Worm (Caenorhabditis elegans): ENCODE measurements around the gene C25F9.6.

ce11 chrV:19358039-19358438, 47.1 kb downstream of the C25F9.6 start:
- TF ChIP-seq nhr-237 (tag; optimal IDR thresholded peaks at IDR 0.05) = no peak
- TF ChIP-seq lin-39 (tag; optimal IDR thresholded peaks at IDR 0.05) = peak; percentile 37
- TF ChIP-seq egl-27 (tag; optimal IDR thresholded peaks at IDR 0.05) = no peak
- no peak for TF ChIP-seq snpc-4 (tag; optimal IDR thresholded peaks at IDR 0.05)
- no peak for TF ChIP-seq fos-1 (tag; optimal IDR thresholded peaks at IDR 0.05)
- TF ChIP-seq skn-1 (tag; optimal IDR thresholded peaks at IDR 0.05) = no peak
- no peak for TF ChIP-seq elt-1 (tag; optimal IDR thresholded peaks at IDR 0.05)
- TF ChIP-seq nhr-28 (tag; optimal IDR thresholded peaks at IDR 0.05) = no peak
- TF ChIP-seq ceh-16 (tag; optimal IDR thresholded peaks at IDR 0.05) = no peak
- no peak for TF ChIP-seq tbx-2 (tag; optimal IDR thresholded peaks at IDR 0.05)
- no peak for TF ChIP-seq pha-4 (tag; optimal IDR thresholded peaks at IDR 0.05)
- no peak for TF ChIP-seq unc-39 (tag; optimal IDR thresholded peaks at IDR 0.05)
- TF ChIP-seq elt-2 (tag; optimal IDR thresholded peaks at IDR 0.05) = no peak
- no peak for TF ChIP-seq unc-62 (GFP tag; optimal IDR thresholded peaks at IDR 0.05)
